Fruit fly (Drosophila melanogaster): ENCODE data around the gene CG46320.

CG46320 gene

dm6 chr3L:5641120-5641519 is 22.8 kb upstream of the CG46320 start:
- TF ChIP-seq Poxn (GFP tag; IDR thresholded peaks at IDR 0.05), result no peak
- TF ChIP-seq CG8924 (tag; optimal IDR thresholded peaks at IDR 0.05), result no peak
- TF ChIP-seq Dek (tag; optimal IDR thresholded peaks at IDR 0.05), result no peak
- TF ChIP-seq CG7372 (GFP tag; IDR thresholded peaks at IDR 0.05), result peak; percentile 50; the same call in 1 of the 2 replicates
- TF ChIP-seq CG17912 (GFP tag; optimal IDR thresholded peaks at IDR 0.05), result no peak
- no peak for TF ChIP-seq ewg (GFP tag; optimal IDR thresholded peaks at IDR 0.05)
- no peak for TF ChIP-seq CG7786 (GFP tag; optimal IDR thresholded peaks at IDR 0.05)
- no peak for TF ChIP-seq gt (GFP tag; IDR thresholded peaks at IDR 0.05)
- TF ChIP-seq CG34376 (GFP tag; optimal IDR thresholded peaks at IDR 0.05), result no peak
- no peak for TF ChIP-seq CG34422 (GFP tag; IDR thresholded peaks at IDR 0.05)
- TF ChIP-seq shn (GFP tag; optimal IDR thresholded peaks at IDR 0.05), result no peak
- no peak for TF ChIP-seq NK7.1 (GFP tag; optimal IDR thresholded peaks at IDR 0.05)
- no peak for TF ChIP-seq CG10274 (GFP tag; optimal IDR thresholded peaks at IDR 0.05)
- peak; percentile 73 for TF ChIP-seq Ets65A (GFP tag)
- TF ChIP-seq CG12744 (GFP tag; optimal IDR thresholded peaks at IDR 0.05), result no peak
- TF ChIP-seq CG16815 (GFP tag; optimal IDR thresholded peaks at IDR 0.05), result no peak
- TF ChIP-seq grau (tag; optimal IDR thresholded peaks at IDR 0.05), result no peak
- no peak for TF ChIP-seq CG4820 (GFP tag; optimal IDR thresholded peaks at IDR 0.05)

DNA sequence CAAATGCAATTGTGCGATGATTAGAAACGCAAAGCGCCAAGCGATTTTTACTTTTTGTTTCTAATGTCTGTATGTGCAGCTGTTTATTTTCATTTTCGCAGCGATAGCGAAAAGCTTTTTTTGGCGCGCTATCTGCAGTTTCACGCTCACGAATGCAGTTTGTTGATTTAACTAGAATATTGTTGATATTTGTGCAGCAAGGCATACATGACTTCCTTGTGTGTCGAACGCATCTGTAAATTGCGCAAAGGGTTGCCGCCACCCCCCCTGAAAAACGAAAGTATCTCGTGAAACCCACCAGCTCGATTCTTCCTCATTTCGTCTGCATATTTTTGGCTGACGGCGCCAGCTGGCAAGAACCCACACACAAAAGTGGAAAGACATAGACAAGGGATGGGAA is 22.4 kb upstream of the CG46320 start:
- TF ChIP-seq gfzf (GFP tag; optimal IDR thresholded peaks at IDR 0.05) (no peak), Lhr (GFP tag; optimal IDR thresholded peaks at IDR 0.05) (no peak), fd64A (GFP tag; optimal IDR thresholded peaks at IDR 0.05) (no peak), NK7.1 (GFP tag; optimal IDR thresholded peaks at IDR 0.05) (no peak), CG8089 (GFP tag; optimal IDR thresholded peaks at IDR 0.05) (no peak), run (tag; optimal IDR thresholded peaks at IDR 0.05) (no peak), CG14965 (GFP tag; optimal IDR thresholded peaks at IDR 0.05; ENCODE audit: borderline replicate concordance) (no peak), MESR4 (GFP tag; optimal IDR thresholded peaks at IDR 0.05) (no peak), caup (GFP tag; optimal IDR thresholded peaks at IDR 0.05; ENCODE audit: severe bottlenecking) (no peak)

DNA sequence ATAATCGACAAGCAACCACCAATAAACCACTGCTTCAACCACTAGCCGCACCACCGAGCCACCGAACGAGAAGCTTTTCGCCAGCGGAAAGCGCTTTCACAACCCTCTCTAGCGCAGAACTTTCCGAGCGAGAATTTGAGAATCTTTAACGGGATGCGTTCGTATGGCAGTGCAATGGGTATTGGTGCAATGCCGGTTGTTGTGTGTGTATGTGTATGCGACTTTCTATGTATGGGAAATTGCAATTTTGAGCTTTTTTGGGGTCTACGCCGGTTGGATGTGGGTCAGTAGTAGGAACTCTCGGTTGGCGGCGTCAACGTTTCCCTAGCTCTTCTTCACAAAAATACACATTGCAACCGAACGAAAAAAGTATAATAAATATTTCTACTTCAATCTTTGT is 21.1 kb upstream of the CG46320 start:
- TF ChIP-seq Drgx (GFP tag; IDR thresholded peaks at IDR 0.05) (no peak), CG11695 (GFP tag; IDR thresholded peaks at IDR 0.05) (no peak), NFAT (GFP tag; IDR thresholded peaks at IDR 0.05) (no peak), NC2α (GFP tag; optimal IDR thresholded peaks at IDR 0.05) (no peak), ssp (GFP tag; IDR thresholded peaks at IDR 0.05) (no peak), hth (optimal IDR thresholded peaks at IDR 0.05) (no peak), salm (tag; optimal IDR thresholded peaks at IDR 0.05) (no peak), CG17385 (GFP tag; optimal IDR thresholded peaks at IDR 0.05) (no peak), nom (GFP tag; optimal IDR thresholded peaks at IDR 0.05) (no peak), CG1647 (GFP tag; optimal IDR thresholded peaks at IDR 0.05) (no peak), pfk (GFP tag; optimal IDR thresholded peaks at IDR 0.05) (no peak), HmgZ (tag; optimal IDR thresholded peaks at IDR 0.05) (no peak), pho (GFP tag; optimal IDR thresholded peaks at IDR 0.05) (no peak), pnt (GFP tag; optimal IDR thresholded peaks at IDR 0.05) (no peak), Ravus (GFP tag; IDR thresholded peaks at IDR 0.05) (no peak), Hmr (GFP tag; optimal IDR thresholded peaks at IDR 0.05) (no peak), chif (GFP tag; optimal IDR thresholded peaks at IDR 0.05) (no peak), Sin3A (optimal IDR thresholded peaks at IDR 0.05) (no peak), Doc2 (GFP tag; IDR thresholded peaks at IDR 0.05) (no peak)
